Worm (Caenorhabditis elegans) whole organism, L1 larva: ENCODE results near the gene F56C3.4.
A peak's percentile ranks its signal among the peaks of the same experiment; 100 is the strongest.

Experiments
- Y116A8C.19 ChIP-seq: sonication (generic microtip); optimal IDR thresholded peaks from 2 replicates; lab custom pipeline; 2016; ENCODE audit warnings: missing compliant biosample characterization, missing genetic modification characterization, borderline replicate concordance
- alr-1 ChIP-seq: fragments of 200-800 bp; sonication (Bioruptor generic); optimal IDR thresholded peaks from 2 replicates; lab custom pipeline; 2018; ENCODE audit warnings: borderline replicate concordance, mild to moderate bottlenecking, missing genetic modification characterization, missing compliant biosample characterization
- aly-2 ChIP-seq: fragments of 150-350 bp; optimal IDR thresholded peaks from 2 replicates; lab custom pipeline; 2014; ENCODE audit warnings: missing biosample characterization, missing genetic modification characterization
- ama-1 ChIP-seq: fragments of 150-350 bp; optimal IDR thresholded peaks from 2 replicates; lab custom pipeline; 2014
- ceh-82 ChIP-seq, 3 experiments: fragments of 150-350 bp in 1 of 3; sonication (generic microtip) in 2 of 3; optimal IDR thresholded peaks; 2 replicates each; lab custom pipeline; 2014 to 2017; ENCODE audit warnings: missing biosample characterization in 3 of 3, missing genetic modification characterization in 3 of 3
- ceh-90 ChIP-seq: sonication (generic microtip); optimal IDR thresholded peaks from 2 replicates; lab custom pipeline; 2016; ENCODE audit warnings: missing genetic modification characterization, missing compliant biosample characterization
- lin-35 ChIP-seq, 2 experiments: fragments of 150-350 bp; optimal IDR thresholded peaks; 2 replicates each; lab custom pipeline; 2014; ENCODE audit warnings: missing biosample characterization in 2 of 2, missing genetic modification characterization in 2 of 2, missing genetic modification reagents in 2 of 2
- lsy-2 ChIP-seq, 2 experiments: fragments of 150-350 bp; optimal IDR thresholded peaks; 2 replicates each; lab custom pipeline; 2014; ENCODE audit warnings: missing biosample characterization in 2 of 2, missing genetic modification characterization in 2 of 2
- mab-9 ChIP-seq: fragments of 200-800 bp; sonication (Bioruptor generic); IDR thresholded peaks from 2 replicates; pipeline ENCODE4 v1.3.6; 2022; ENCODE audit warnings: missing genetic modification reagents, missing genetic modification characterization, missing compliant biosample characterization
- mep-1 ChIP-seq: fragments of 150-350 bp; optimal IDR thresholded peaks from 2 replicates; lab custom pipeline; 2014; ENCODE audit warnings: missing biosample characterization, missing genetic modification characterization
- nhr-12 ChIP-seq: sonication (generic microtip); optimal IDR thresholded peaks from 2 replicates; lab custom pipeline; 2017; ENCODE audit warnings: missing biosample characterization, missing genetic modification characterization
- snpc-4 ChIP-seq: fragments of 150-350 bp; optimal IDR thresholded peaks from 2 replicates; lab custom pipeline; 2014; ENCODE audit warnings: missing biosample characterization, missing genetic modification characterization
- sptf-1 ChIP-seq: fragments of 150-350 bp; optimal IDR thresholded peaks from 2 replicates; lab custom pipeline; 2014; ENCODE audit warnings: missing biosample characterization, missing genetic modification characterization
- zag-1 ChIP-seq: fragments of 150-350 bp; optimal IDR thresholded peaks from 2 replicates; lab custom pipeline; 2014; ENCODE audit warnings: missing biosample characterization, missing genetic modification characterization

- TF ChIP-seq ceh-90 (tag; lab: Kevin White, UChicago) (no peak), snpc-4 (tag; lab: Kevin White, UChicago) (peak; percentile 69), lsy-2 (tag; optimal IDR thresholded peaks at IDR 0.05; lab: Kevin White, UChicago) (peak; percentile 82 to 86), nhr-12 (tag; lab: Kevin White, UChicago) (no peak), alr-1 (tag; lab: Kevin White, UChicago) (no peak), ama-1 (lab: Kevin White, UChicago) (no peak), ceh-82 (tag; optimal IDR thresholded peaks at IDR 0.05; lab: Kevin White, UChicago) (peak; percentile 65 to 88 (median 82)), zag-1 (no peak), Y116A8C.19 (no peak), mab-9 (GFP tag; lab: Robert Waterston, UW) (peak; percentile 57), sptf-1 (no peak), lin-35 (GFP tag; optimal IDR thresholded peaks at IDR 0.05; lab: Kevin White, UChicago) (peak; percentile 55 to 83), aly-2 (tag; lab: Kevin White, UChicago) (peak; percentile 74), mep-1 (peak; percentile 73)
Observed at ce11 chrX:1389382-1389983, 29.0 kb upstream of the F56C3.4 start.
